Fruit fly (Drosophila melanogaster): Measurements from ENCODE around the gene CG43993.

Gene CG43993

DNA sequence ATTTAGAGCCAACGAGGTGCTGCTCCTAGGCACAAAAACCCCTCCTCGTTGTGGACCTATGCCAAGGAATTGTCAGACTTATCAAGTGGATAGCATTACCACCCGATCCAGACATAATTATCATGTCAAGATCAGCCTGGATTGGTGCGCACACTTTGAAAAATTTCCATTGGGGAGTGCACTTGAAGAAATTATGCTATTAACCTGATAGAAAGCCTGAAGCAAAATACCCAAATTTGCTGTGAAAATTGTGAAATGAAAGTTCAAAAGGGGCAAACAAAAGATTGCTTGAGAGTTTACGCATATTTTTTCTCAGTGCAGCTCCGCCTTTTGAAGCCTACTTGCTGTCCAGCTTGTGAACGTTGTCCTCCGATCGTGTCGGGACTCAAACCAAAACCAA lies 18.7 kb upstream of the CG43993 start:
- peak; percentile 13 for TF ChIP-seq cyc (GFP tag; optimal IDR thresholded peaks at IDR 0.05)
- TF ChIP-seq CG32006 (GFP tag; optimal IDR thresholded peaks at IDR 0.05) = peak; percentile 6
- peak; percentile 23 for TF ChIP-seq Hr4 (GFP tag; optimal IDR thresholded peaks at IDR 0.05)
- TF ChIP-seq dsx (GFP tag; optimal IDR thresholded peaks at IDR 0.05; ENCODE audit: poor library complexity, severe bottlenecking) = no peak
- no peak for TF ChIP-seq Hr38 (GFP tag; optimal IDR thresholded peaks at IDR 0.05)
- no peak for TF ChIP-seq CG11902 (GFP tag; optimal IDR thresholded peaks at IDR 0.05)
- TF ChIP-seq vri (GFP tag; optimal IDR thresholded peaks at IDR 0.05) = no peak
- TF ChIP-seq Sox14 (GFP tag; optimal IDR thresholded peaks at IDR 0.05) = peak; percentile 7
- TF ChIP-seq CG10631 (GFP tag; optimal IDR thresholded peaks at IDR 0.05) = peak; percentile 59
- TF ChIP-seq Sox102F (GFP tag; optimal IDR thresholded peaks at IDR 0.05) = no peak
- TF ChIP-seq CG8632 (GFP tag; optimal IDR thresholded peaks at IDR 0.05) = no peak
- no peak for TF ChIP-seq ss (GFP tag; optimal IDR thresholded peaks at IDR 0.05)
- TF ChIP-seq CG8119 (GFP tag; IDR thresholded peaks at IDR 0.05) = no peak
- no peak for TF ChIP-seq fd85E (GFP tag; optimal IDR thresholded peaks at IDR 0.05)
- no peak for TF ChIP-seq CG11294 (GFP tag; IDR thresholded peaks at IDR 0.05)
- no peak for TF ChIP-seq CG15336 (GFP tag; IDR thresholded peaks at IDR 0.05)
- no peak for TF ChIP-seq CG6276 (GFP tag; optimal IDR thresholded peaks at IDR 0.05)
- no peak for TF ChIP-seq CG16779 (tag; optimal IDR thresholded peaks at IDR 0.05)
- TF ChIP-seq CG7368 (GFP tag; optimal IDR thresholded peaks at IDR 0.05) = no peak
- TF ChIP-seq CG6792 (GFP tag; optimal IDR thresholded peaks at IDR 0.05) = peak; percentile 16
- TF ChIP-seq CG3032 (tag; optimal IDR thresholded peaks at IDR 0.05) = peak; percentile 66
- peak; percentile 41 for TF ChIP-seq esn (GFP tag; optimal IDR thresholded peaks at IDR 0.05)
- TF ChIP-seq CG6808 (GFP tag; optimal IDR thresholded peaks at IDR 0.05) = no peak
- peak; percentile 61 for TF ChIP-seq Ets96B (tag; optimal IDR thresholded peaks at IDR 0.05)
- TF ChIP-seq CG4318 (GFP tag; optimal IDR thresholded peaks at IDR 0.05) = no peak
- peak; percentile 45 for TF ChIP-seq CG10669 (GFP tag; optimal IDR thresholded peaks at IDR 0.05)
- no peak for TF ChIP-seq net (GFP tag; optimal IDR thresholded peaks at IDR 0.05)
- TF ChIP-seq Smox (GFP tag; optimal IDR thresholded peaks at IDR 0.05) = no peak
- TF ChIP-seq fd59A (GFP tag; optimal IDR thresholded peaks at IDR 0.05) = peak; percentile 39
- TF ChIP-seq Sox15 (GFP tag; optimal IDR thresholded peaks at IDR 0.05) = no peak
- peak; percentile 53 for TF ChIP-seq CG3919 (GFP tag; optimal IDR thresholded peaks at IDR 0.05)
- 0 out of 3 replicates have a peak, but pooled peaks have one; percentile 15 for TF ChIP-seq eg (GFP tag; IDR thresholded peaks at IDR 0.05)
- TF ChIP-seq CG8319 (GFP tag; optimal IDR thresholded peaks at IDR 0.05) = peak; percentile 0
- TF ChIP-seq CG34406 (GFP tag; optimal IDR thresholded peaks at IDR 0.05) = no peak
- no peak for TF ChIP-seq CG9139 (GFP tag; optimal IDR thresholded peaks at IDR 0.05)
- TF ChIP-seq Eip93F (GFP tag; optimal IDR thresholded peaks at IDR 0.05) = no peak
- TF ChIP-seq dac (GFP tag; optimal IDR thresholded peaks at IDR 0.05) = no peak
- no peak for TF ChIP-seq spab (GFP tag; optimal IDR thresholded peaks at IDR 0.05)
- peak; percentile 28; the same call in 1 of the 3 replicates for TF ChIP-seq CG6163 (GFP tag; IDR thresholded peaks at IDR 0.05)
- no peak for TF ChIP-seq Blimp-1 (GFP tag; optimal IDR thresholded peaks at IDR 0.05)
- TF ChIP-seq Gug (GFP tag; IDR thresholded peaks at IDR 0.05) = no peak
- TF ChIP-seq Ets21C (GFP tag; optimal IDR thresholded peaks at IDR 0.05) = no peak
- TF ChIP-seq CG11762 (GFP tag; optimal IDR thresholded peaks at IDR 0.05; ENCODE audit: insufficient read depth) = no peak
- no peak for TF ChIP-seq topi (GFP tag; optimal IDR thresholded peaks at IDR 0.05)
- no peak for TF ChIP-seq achi (GFP tag; optimal IDR thresholded peaks at IDR 0.05)
- no peak for TF ChIP-seq acj6 (GFP tag; optimal IDR thresholded peaks at IDR 0.05)
- peak; percentile 29 for TF ChIP-seq CG1621 (tag; optimal IDR thresholded peaks at IDR 0.05)
- peak; percentile 16 for TF ChIP-seq pdm3 (GFP tag; optimal IDR thresholded peaks at IDR 0.05)
- no peak for TF ChIP-seq CG6854 (GFP tag; optimal IDR thresholded peaks at IDR 0.05)
- TF ChIP-seq Met (GFP tag; optimal IDR thresholded peaks at IDR 0.05) = peak; percentile 23
- peak; percentile 84 for TF ChIP-seq Eip78C (GFP tag)
- TF ChIP-seq OdsH (GFP tag; optimal IDR thresholded peaks at IDR 0.05) = no peak
- TF ChIP-seq Hr39 (GFP tag; optimal IDR thresholded peaks at IDR 0.05) = peak; percentile 4

All from whole organism, prepupa.